Fruit fly (Drosophila melanogaster): Measurements from ENCODE around the gene CkIIalpha-i3.

- TF ChIP-seq OdsH (GFP tag; optimal IDR thresholded peaks at IDR 0.05) (no peak), Smox (GFP tag; optimal IDR thresholded peaks at IDR 0.05) (no peak), svp (GFP tag) (no peak)
Observed at dm6 chr3L:755259-755658, 44.9 kb upstream of the CkIIalpha-i3 start, which contains the start of gene hng3.

Measured in whole organism, prepupa.